Fruit fly (Drosophila melanogaster): ENCODE results near the gene CG31055.
A peak's percentile ranks its signal among the peaks of the same experiment; 100 is the strongest.

The CG31055 gene

dm6 chr3R:27706581-27707181 is 18.7 kb upstream of the CG31055 start, which contains the start of the genes CROT and CG12877 (continued):
- TF ChIP-seq CG15269 (tag; optimal IDR thresholded peaks at IDR 0.05) (peak; percentile 78), chm (GFP tag; IDR thresholded peaks at IDR 0.05) (peak; percentile 64; the same call in 1 of the 2 replicates), CHES-1-like (GFP tag; optimal IDR thresholded peaks at IDR 0.05) (peak; percentile 57), stc (GFP tag; IDR thresholded peaks at IDR 0.05) (peak; percentile 53; the same call in 1 of the 2 replicates), CG13775 (GFP tag; optimal IDR thresholded peaks at IDR 0.05) (peak; percentile 89), Atf6 (GFP tag; IDR thresholded peaks at IDR 0.05) (peak; percentile 61; the same call in 1 of the 2 replicates), Atf3 (GFP tag; optimal IDR thresholded peaks at IDR 0.05) (peak; percentile 22), ato (GFP tag; IDR thresholded peaks at IDR 0.05; ENCODE audit: partially characterized antibody) (no peak), CG18262 (tag; optimal IDR thresholded peaks at IDR 0.05) (peak; percentile 99), sr (GFP tag; IDR thresholded peaks at IDR 0.05) (no peak), CG15514 (GFP tag; optimal IDR thresholded peaks at IDR 0.05) (peak; percentile 54), CG12219 (GFP tag; optimal IDR thresholded peaks at IDR 0.05) (peak; percentile 40), NFAT (GFP tag; IDR thresholded peaks at IDR 0.05) (peak; percentile 43; the same call in 1 of the 2 replicates), ems (GFP tag; optimal IDR thresholded peaks at IDR 0.05) (peak; percentile 55), Abd-B (GFP tag; optimal IDR thresholded peaks at IDR 0.05) (peak; percentile 91), GATAe (GFP tag; conservative IDR thresholded peaks at IDR 0.05) (no peak), CG10543 (GFP tag; optimal IDR thresholded peaks at IDR 0.05) (peak; percentile 84), gcm (GFP tag; optimal IDR thresholded peaks at IDR 0.05) (peak; percentile 63), CG3838 (GFP tag; optimal IDR thresholded peaks at IDR 0.05) (peak; percentile 25), gfzf (GFP tag; optimal IDR thresholded peaks at IDR 0.05) (no peak), chinmo (GFP tag; IDR thresholded peaks at IDR 0.05; ENCODE audit: partially characterized antibody) (no peak), p53 (GFP tag; optimal IDR thresholded peaks at IDR 0.05) (no peak), Aef1 (GFP tag; IDR thresholded peaks at IDR 0.05) (peak; percentile 72), Rfx (GFP tag; IDR thresholded peaks at IDR 0.05) (peak; percentile 78; the same call in 1 of the 2 replicates), lab (GFP tag; optimal IDR thresholded peaks at IDR 0.05) (peak; percentile 75), CG9437 (GFP tag; optimal IDR thresholded peaks at IDR 0.05) (peak; percentile 98), NC2α (GFP tag; optimal IDR thresholded peaks at IDR 0.05) (no peak), CG9876 (GFP tag; optimal IDR thresholded peaks at IDR 0.05) (no peak), unpg (GFP tag; optimal IDR thresholded peaks at IDR 0.05) (peak; percentile 78), Oli (tag; optimal IDR thresholded peaks at IDR 0.05) (peak; percentile 81), CG9727 (GFP tag; optimal IDR thresholded peaks at IDR 0.05) (peak; percentile 80), BtbVII (GFP tag; optimal IDR thresholded peaks at IDR 0.05) (peak; percentile 48), sens (GFP tag) (peak; percentile 93), CG1647 (GFP tag; optimal IDR thresholded peaks at IDR 0.05) (peak; percentile 32), fd64A (GFP tag; optimal IDR thresholded peaks at IDR 0.05) (peak; percentile 6), sens-2 (GFP tag; IDR thresholded peaks at IDR 0.05) (0 out of 2 replicates have a peak, but pooled peaks have one; percentile 27), CG6175 (GFP tag; IDR thresholded peaks at IDR 0.05) (0 out of 3 replicates have a peak, but pooled peaks have one; percentile 24), Nf-YC (tag; optimal IDR thresholded peaks at IDR 0.05) (peak; percentile 77), jumu (GFP tag; optimal IDR thresholded peaks at IDR 0.05) (peak; percentile 16)

dm6 chr3R:27706039-27706580 is 18.2 kb upstream of the CG31055 start:
- no peak for TF ChIP-seq pho (GFP tag; optimal IDR thresholded peaks at IDR 0.05)
- peak; percentile 89 for TF ChIP-seq sug (tag; optimal IDR thresholded peaks at IDR 0.05)
- no peak for TF ChIP-seq CG14860 (GFP tag; IDR thresholded peaks at IDR 0.05; ENCODE audit: partially characterized antibody)
- TF ChIP-seq nom (GFP tag; optimal IDR thresholded peaks at IDR 0.05): peak; percentile 74
- peak; percentile 68 for TF ChIP-seq Med (GFP tag)
- TF ChIP-seq grn (GFP tag; optimal IDR thresholded peaks at IDR 0.05): peak; percentile 71
- 0 out of 4 replicates have a peak, but pooled peaks have one; percentile 60 for TF ChIP-seq chinmo (GFP tag; IDR thresholded peaks at IDR 0.05; ENCODE audit: partially characterized antibody)
- peak; percentile 10 for TF ChIP-seq cad (GFP tag; optimal IDR thresholded peaks at IDR 0.05)
- TF ChIP-seq bsh (GFP tag; optimal IDR thresholded peaks at IDR 0.05): peak in 1 of 2 experiments; percentile 49
